Worm (Caenorhabditis elegans): ENCODE measurements around the gene Y70C5A.3.

ce11 chrV:16570697-16571096, 50.0 kb downstream of the Y70C5A.3 start, which contains the start of gene nhr-233:
- TF ChIP-seq hnd-1 (tag; optimal IDR thresholded peaks at IDR 0.05) (no peak), flt-1 (GFP tag; IDR thresholded peaks at IDR 0.05) (no peak), hmg-4 (GFP tag; optimal IDR thresholded peaks at IDR 0.05) (no peak), scrt-1 (GFP tag; IDR thresholded peaks at IDR 0.05) (no peak), pes-1 (GFP tag; IDR thresholded peaks at IDR 0.05) (no peak), ama-1 (optimal IDR thresholded peaks at IDR 0.05) (no peak), tbx-11 (GFP tag; IDR thresholded peaks at IDR 0.05) (no peak), ceh-13 (GFP tag; optimal IDR thresholded peaks at IDR 0.05) (no peak), ets-7 (tag; optimal IDR thresholded peaks at IDR 0.05) (no peak), aly-1 (tag; optimal IDR thresholded peaks at IDR 0.05) (no peak), sea-1 (GFP tag; conservative IDR thresholded peaks at IDR 0.05) (no peak)

All from whole organism, early embryonic.